Worm (Caenorhabditis elegans) whole organism, L3 larva: Measurements from ENCODE around the gene F38B2.3.

ENCODE experiments used
- ama-1 ChIP-seq: fragments of 150-350 bp; optimal IDR thresholded peaks from 2 replicates; lab custom pipeline; 2018
- ceh-16 ChIP-seq: sonication (generic microtip); optimal IDR thresholded peaks from 2 replicates; lab custom pipeline; 2017; ENCODE audit warnings: missing biosample characterization, missing genetic modification characterization
- ceh-28 ChIP-seq: fragments of 150-350 bp; optimal IDR thresholded peaks from 2 replicates; lab custom pipeline; 2014; ENCODE audit warnings: missing biosample characterization, missing genetic modification reagents, missing genetic modification characterization
- ceh-82 ChIP-seq: fragments of 150-350 bp; optimal IDR thresholded peaks from 2 replicates; lab custom pipeline; 2014; ENCODE audit warnings: missing biosample characterization, missing genetic modification characterization
- daf-12 ChIP-seq: fragments of 150-350 bp; optimal IDR thresholded peaks from 2 replicates; lab custom pipeline; 2014; ENCODE audit warnings: missing biosample characterization, missing genetic modification reagents, missing genetic modification characterization
- egl-27 ChIP-seq: sonication (generic microtip); optimal IDR thresholded peaks from 4 replicates; lab custom pipeline; 2017; ENCODE audit warnings: missing biosample characterization, missing genetic modification reagents, missing genetic modification characterization
- egl-5 ChIP-seq: fragments of 150-350 bp; optimal IDR thresholded peaks from 2 replicates; lab custom pipeline; 2017; ENCODE audit warnings: missing biosample characterization, missing genetic modification reagents, missing genetic modification characterization, inconsistent platforms
- elt-1 ChIP-seq: fragments of 150-350 bp; optimal IDR thresholded peaks from 2 replicates; lab custom pipeline; 2014; ENCODE audit warnings: missing biosample characterization, missing genetic modification characterization
- elt-2 ChIP-seq: sonication (generic microtip); optimal IDR thresholded peaks from 2 replicates; lab custom pipeline; 2016; ENCODE audit warnings: missing genetic modification reagents, mild to moderate bottlenecking, missing genetic modification characterization, missing compliant biosample characterization
- elt-3 ChIP-seq, 3 experiments: fragments of 150-350 bp in 1 of 3; sonication (generic microtip) in 2 of 3; optimal IDR thresholded peaks; 2 replicates in 2 of 3; 4 replicates in 1 of 3; lab custom pipeline; 2014 to 2017; ENCODE audit warnings: missing biosample characterization in 3 of 3, missing genetic modification characterization in 3 of 3
- eor-1 ChIP-seq, 2 experiments: fragments of 150-350 bp; optimal IDR thresholded peaks; 2 replicates each; lab custom pipeline; 2014 to 2018; ENCODE audit warnings: missing biosample characterization in 2 of 2, missing genetic modification characterization in 2 of 2
- fkh-10 ChIP-seq: sonication (generic microtip); optimal IDR thresholded peaks from 2 replicates; lab custom pipeline; 2017; ENCODE audit warnings: missing biosample characterization, missing genetic modification reagents, missing genetic modification characterization
- fos-1 ChIP-seq: fragments of 150-350 bp; optimal IDR thresholded peaks from 2 replicates; lab custom pipeline; 2014; ENCODE audit warnings: missing biosample characterization, missing genetic modification characterization
- hmg-11 ChIP-seq: sonication (generic microtip); optimal IDR thresholded peaks from 2 replicates; lab custom pipeline; 2016; ENCODE audit warnings: missing genetic modification characterization, missing compliant biosample characterization
- jun-1 ChIP-seq: fragments of 150-350 bp; optimal IDR thresholded peaks from 2 replicates; lab custom pipeline; 2014; ENCODE audit warnings: missing biosample characterization, missing genetic modification reagents, missing genetic modification characterization
- lin-15B ChIP-seq: fragments of 150-350 bp; optimal IDR thresholded peaks from 2 replicates; lab custom pipeline; 2014; ENCODE audit warnings: missing biosample characterization, missing genetic modification characterization
- lin-39 ChIP-seq: fragments of 150-350 bp; optimal IDR thresholded peaks from 2 replicates; lab custom pipeline; 2018; ENCODE audit warnings: missing biosample characterization, missing genetic modification reagents, missing genetic modification characterization
- lsy-12 ChIP-seq: sonication (generic microtip); optimal IDR thresholded peaks from 2 replicates; lab custom pipeline; 2016; ENCODE audit warnings: mild to moderate bottlenecking, missing genetic modification characterization, missing compliant biosample characterization
- mml-1 ChIP-seq: fragments of 150-350 bp; sonication (generic microtip); optimal IDR thresholded peaks from 3 replicates; lab custom pipeline; 2014; ENCODE audit warnings: missing biosample characterization, missing genetic modification characterization
- nfya-1 ChIP-seq: sonication (generic microtip); optimal IDR thresholded peaks from 2 replicates; lab custom pipeline; 2017; ENCODE audit warnings: missing genetic modification characterization, mild to moderate bottlenecking, missing compliant biosample characterization, antibody characterized with exemption, moderate library complexity; ENCODE audit not compliant: insufficient read depth
- nhr-11 ChIP-seq: fragments of 150-350 bp; optimal IDR thresholded peaks from 2 replicates; lab custom pipeline; 2014; ENCODE audit warnings: missing biosample characterization, missing genetic modification characterization
- nhr-12 ChIP-seq: fragments of 150-350 bp; optimal IDR thresholded peaks from 2 replicates; lab custom pipeline; 2014; ENCODE audit warnings: missing biosample characterization, missing genetic modification characterization
- nhr-23 ChIP-seq: fragments of 150-350 bp; optimal IDR thresholded peaks from 2 replicates; lab custom pipeline; 2014; ENCODE audit warnings: missing biosample characterization, missing genetic modification reagents, missing genetic modification characterization
- nhr-237 ChIP-seq: fragments of 150-350 bp; optimal IDR thresholded peaks from 2 replicates; lab custom pipeline; 2014; ENCODE audit warnings: missing biosample characterization, missing genetic modification characterization
- nhr-25 ChIP-seq: sonication (generic microtip); optimal IDR thresholded peaks from 2 replicates; lab custom pipeline; 2017; ENCODE audit warnings: missing biosample characterization, missing genetic modification characterization
- nhr-28 ChIP-seq: fragments of 150-350 bp; optimal IDR thresholded peaks from 2 replicates; lab custom pipeline; 2014; ENCODE audit warnings: missing biosample characterization, missing genetic modification characterization
- nhr-43 ChIP-seq: sonication (generic microtip); optimal IDR thresholded peaks from 2 replicates; lab custom pipeline; 2016; ENCODE audit warnings: mild to moderate bottlenecking, missing genetic modification characterization, missing compliant biosample characterization; ENCODE audit not compliant: poor library complexity, severe bottlenecking
- nhr-67 ChIP-seq: fragments of 150-350 bp; optimal IDR thresholded peaks from 2 replicates; lab custom pipeline; 2014; ENCODE audit warnings: missing biosample characterization, missing genetic modification characterization
- nhr-76 ChIP-seq: fragments of 150-350 bp; sonication (generic microtip); optimal IDR thresholded peaks from 5 replicates; lab custom pipeline; 2014; ENCODE audit warnings: missing biosample characterization, missing genetic modification characterization
- pha-4 ChIP-seq: fragments of 150-350 bp; optimal IDR thresholded peaks from 2 replicates; lab custom pipeline; 2014; ENCODE audit warnings: missing biosample characterization, missing genetic modification reagents, missing genetic modification characterization
- pqm-1 ChIP-seq: fragments of 150-350 bp; optimal IDR thresholded peaks from 2 replicates; lab custom pipeline; 2017; ENCODE audit warnings: missing biosample characterization, missing genetic modification characterization, inconsistent platforms
- sea-2 ChIP-seq: fragments of 150-350 bp; sonication (generic microtip); optimal IDR thresholded peaks from 4 replicates; lab custom pipeline; 2014; ENCODE audit warnings: missing biosample characterization, missing genetic modification reagents, missing genetic modification characterization
- snpc-4 ChIP-seq: fragments of 150-350 bp; optimal IDR thresholded peaks from 2 replicates; lab custom pipeline; 2014; ENCODE audit warnings: missing biosample characterization, missing genetic modification characterization
- tbx-2 ChIP-seq: sonication (generic microtip); optimal IDR thresholded peaks from 2 replicates; lab custom pipeline; 2016; ENCODE audit warnings: mild to moderate bottlenecking, missing genetic modification characterization, missing compliant biosample characterization
- unc-39 ChIP-seq: sonication (generic microtip); optimal IDR thresholded peaks from 4 replicates; lab custom pipeline; 2017; ENCODE audit warnings: missing biosample characterization, missing genetic modification characterization
- unc-62 ChIP-seq: fragments of 150-350 bp; sonication (generic microtip); optimal IDR thresholded peaks from 4 replicates; lab custom pipeline; 2014; ENCODE audit warnings: missing biosample characterization, missing genetic modification reagents, missing genetic modification characterization
- zag-1 ChIP-seq: fragments of 150-350 bp; optimal IDR thresholded peaks from 2 replicates; lab custom pipeline; 2014; ENCODE audit warnings: missing biosample characterization, missing genetic modification characterization
- ztf-11 ChIP-seq: fragments of 150-350 bp; optimal IDR thresholded peaks from 2 replicates; lab custom pipeline; 2014; ENCODE audit warnings: missing biosample characterization, missing genetic modification characterization

F38B2.3 gene

ce11 chrX:11268970-11269369 lies 17.2 kb downstream of the F38B2.3 start, which contains the start of gene C03A3.3:
TSS of gene C03A3.3 (minus strand) at chrX:11269070.
- TF ChIP-seq hmg-11 (tag; lab: Kevin White, UChicago) (no peak), daf-12 (no peak), pqm-1 (tag; lab: Kevin White, UChicago) (no peak)

ce11 chrX:11266711-11267110 lies 19.4 kb downstream of the F38B2.3 start, which contains the start of gene C03A3.9:
TSS of gene C03A3.9 (plus strand) at chrX:11267011.
- TF ChIP-seq nhr-25 (peak; percentile 21), jun-1 (tag; lab: Kevin White, UChicago) (no peak), pha-4 (tag; lab: Kevin White, UChicago) (no peak)

ce11 chrX:11264715-11265114 lies 21.4 kb downstream of the F38B2.3 start:
- TF ChIP-seq daf-12 = no peak
- TF ChIP-seq pqm-1 (tag; lab: Kevin White, UChicago) = peak; percentile 84
- peak; percentile 82 for TF ChIP-seq elt-2 (tag; lab: Kevin White, UChicago)
- TF ChIP-seq nhr-43 = no peak

ce11 chrX:11262319-11263074 lies 23.6 kb downstream of the F38B2.3 start, which contains the start of gene C03A3.2:
TSS of gene C03A3.2 (plus strand) at chrX:11262848.
- TF ChIP-seq ztf-11 (tag; lab: Kevin White, UChicago) (no peak), ceh-82 (tag; lab: Kevin White, UChicago) (no peak), pha-4 (tag; lab: Kevin White, UChicago) (peak; percentile 43), lin-39 (peak; percentile 98), ama-1 (lab: Kevin White, UChicago) (no peak), lin-15B (tag; lab: Kevin White, UChicago) (peak; percentile 78), nhr-12 (tag; lab: Kevin White, UChicago) (no peak), nhr-67 (tag; lab: Kevin White, UChicago) (no peak), mml-1 (tag; lab: Kevin White, UChicago) (no peak), lsy-12 (tag; lab: Kevin White, UChicago) (no peak), egl-27 (peak; percentile 23), zag-1 (no peak), nhr-23 (peak; percentile 54), nhr-11 (tag; lab: Kevin White, UChicago) (no peak), elt-3 (tag; optimal IDR thresholded peaks at IDR 0.05; lab: Kevin White, UChicago) (no peak), fkh-10 (GFP tag; lab: Kevin White, UChicago) (peak; percentile 17), hmg-11 (tag; lab: Kevin White, UChicago) (peak; percentile 84), pqm-1 (tag; lab: Kevin White, UChicago) (peak; percentile 85), elt-1 (tag; lab: Kevin White, UChicago) (peak; percentile 42), sea-2 (GFP tag; lab: Kevin White, UChicago) (no peak), unc-62 (GFP tag; lab: Kevin White, UChicago) (no peak), nhr-76 (tag; lab: Kevin White, UChicago) (no peak), eor-1 (tag; optimal IDR thresholded peaks at IDR 0.05; lab: Kevin White, UChicago) (no peak), jun-1 (tag; lab: Kevin White, UChicago) (no peak), unc-39 (tag; lab: Kevin White, UChicago) (no peak), tbx-2 (tag; lab: Kevin White, UChicago) (peak; percentile 19), snpc-4 (peak; percentile 5), ceh-28 (no peak), elt-2 (tag; lab: Kevin White, UChicago) (peak; percentile 43), nhr-237 (no peak), nfya-1 (tag; lab: Kevin White, UChicago) (peak; percentile 88), nhr-28 (no peak), fos-1 (tag; lab: Kevin White, UChicago) (no peak), egl-5 (peak; percentile 95), ceh-16 (tag; lab: Kevin White, UChicago) (no peak), nhr-25 (peak; percentile 83)
